Fruit fly (Drosophila melanogaster) whole organism, pupa: ENCODE data around the gene HP1c.

Experiments
- CG10348 ChIP-seq: fragments of 200-800 bp; sonication (Bioruptor generic); IDR thresholded peaks from 2 replicates; pipeline ENCODE4 v1.3.6; 2022; ENCODE audit warnings: missing biosample characterization, missing genetic modification characterization
- CG12605 ChIP-seq: fragments of 200-800 bp; sonication (Bioruptor generic); IDR thresholded peaks from 2 replicates; pipeline ENCODE4 v1.3.6; 2022; ENCODE audit warnings: missing biosample characterization, missing genetic modification characterization
- CG13204 ChIP-seq: fragments of 200-800 bp; sonication (Bioruptor generic); optimal IDR thresholded peaks from 2 replicates; lab custom pipeline; 2018; ENCODE audit warnings: missing biosample characterization, mild to moderate bottlenecking, missing genetic modification characterization, moderate library complexity
- CG14655 ChIP-seq: fragments of 200-800 bp; sonication (Bioruptor generic); optimal IDR thresholded peaks from 3 replicates; lab custom pipeline; 2017; ENCODE audit warnings: mild to moderate bottlenecking, missing biosample characterization, missing genetic modification reagents, missing genetic modification characterization
- CG15710 ChIP-seq: fragments of 200-800 bp; sonication (Bioruptor generic); optimal IDR thresholded peaks from 2 replicates; lab custom pipeline; 2018; ENCODE audit warnings: missing biosample characterization, mild to moderate bottlenecking, missing genetic modification characterization, moderate library complexity
- CG17806 ChIP-seq: fragments of 200-800 bp; sonication (Bioruptor generic); optimal IDR thresholded peaks from 2 replicates; lab custom pipeline; 2018; ENCODE audit warnings: missing biosample characterization, mild to moderate bottlenecking, missing genetic modification characterization, moderate library complexity
- CG32121 ChIP-seq: fragments of 200-800 bp; sonication (Bioruptor generic); IDR thresholded peaks from 2 replicates; pipeline ENCODE4 v1.3.6; 2022; ENCODE audit warnings: missing biosample characterization, missing genetic modification characterization
- CG34367 ChIP-seq: fragments of 200-800 bp; sonication (Bioruptor generic); optimal IDR thresholded peaks from 2 replicates; lab custom pipeline; 2018; ENCODE audit warnings: missing biosample characterization, mild to moderate bottlenecking, missing genetic modification characterization
- CG4496 ChIP-seq: fragments of 200-800 bp; sonication (Bioruptor generic); IDR thresholded peaks from 3 replicates; pipeline ENCODE4 v1.3.6; 2022; ENCODE audit warnings: missing biosample characterization, missing genetic modification characterization
- CG8159 ChIP-seq: fragments of 200-800 bp; sonication (Bioruptor generic); optimal IDR thresholded peaks from 3 replicates; lab custom pipeline; 2018; ENCODE audit warnings: missing biosample characterization, mild to moderate bottlenecking, missing genetic modification characterization, moderate library complexity
- CG8301 ChIP-seq: fragments of 200-800 bp; sonication (Bioruptor generic); optimal IDR thresholded peaks from 2 replicates; lab custom pipeline; 2018; ENCODE audit warnings: missing biosample characterization, mild to moderate bottlenecking, missing genetic modification characterization
- CG9948 ChIP-seq: fragments of 200-800 bp; sonication (Bioruptor generic); optimal IDR thresholded peaks from 2 replicates; lab custom pipeline; 2018; ENCODE audit warnings: missing biosample characterization, mild to moderate bottlenecking, missing genetic modification characterization, moderate library complexity
- D1 ChIP-seq: fragments of 200-800 bp; sonication (Bioruptor generic); optimal IDR thresholded peaks from 2 replicates; lab custom pipeline; 2018; ENCODE audit warnings: missing biosample characterization, mild to moderate bottlenecking, missing genetic modification characterization, moderate library complexity
- EcR ChIP-seq: fragments of 200-800 bp; sonication (Bioruptor generic); optimal IDR thresholded peaks from 3 replicates; lab custom pipeline; 2019; ENCODE audit warnings: missing biosample characterization, missing genetic modification characterization, mild to moderate bottlenecking, moderate library complexity, missing genetic modification reagents
- Ets98B ChIP-seq: fragments of 200-800 bp; sonication (Bioruptor generic); IDR thresholded peaks from 2 replicates; pipeline ENCODE4 v1.3.6; 2022; ENCODE audit warnings: missing biosample characterization, missing genetic modification characterization
- Pif1A ChIP-seq: fragments of 200-800 bp; sonication (Bioruptor generic); optimal IDR thresholded peaks from 3 replicates; lab custom pipeline; 2016; ENCODE audit warnings: missing biosample characterization, missing genetic modification characterization
- Pif1B ChIP-seq: fragments of 200-800 bp; sonication (Bioruptor generic); optimal IDR thresholded peaks from 3 replicates; lab custom pipeline; 2016; ENCODE audit warnings: missing biosample characterization, missing genetic modification characterization
- Snoo ChIP-seq: fragments of 200-800 bp; sonication (Bioruptor generic); optimal IDR thresholded peaks from 3 replicates; lab custom pipeline; 2017; ENCODE audit warnings: missing biosample characterization, mild to moderate bottlenecking, missing genetic modification characterization, inconsistent platforms
- fd96Ca ChIP-seq: fragments of 200-800 bp; sonication (Bioruptor generic); IDR thresholded peaks from 3 replicates; pipeline ENCODE4 v1.3.6; 2022; ENCODE audit warnings: missing biosample characterization, missing genetic modification characterization
- gl ChIP-seq: fragments of 200-800 bp; sonication (Bioruptor generic); optimal IDR thresholded peaks from 2 replicates; lab custom pipeline; 2018; ENCODE audit warnings: missing biosample characterization, mild to moderate bottlenecking, missing genetic modification characterization
- rn ChIP-seq: fragments of 200-800 bp; sonication (Bioruptor generic); IDR thresholded peaks from 2 replicates; pipeline ENCODE4 v1.3.6; 2022; ENCODE audit warnings: missing biosample characterization, missing genetic modification characterization

HP1c gene

dm6 chr3R:22740930-22741329 lies 4.5 kb upstream of the HP1c start, which contains the start of the genes Dcr-1 and CG6985:
Gene Dcr-1 (minus strand): TSS chr3R:22741091.
Gene CG6985 (plus strand): TSS chr3R:22741150.
- TF ChIP-seq EcR (GFP tag; lab: Kevin White, UChicago) (no peak), CG14655 (GFP tag; lab: Kevin White, UChicago) (no peak), CG17806 (no peak), CG32121 (no peak), Pif1B (GFP tag; lab: Kevin White, UChicago) (no peak), Snoo (tag; lab: Kevin White, UChicago) (no peak), CG10348 (no peak), fd96Ca (GFP tag; lab: Robert Waterston, UW) (no peak), CG8159 (tag; lab: Kevin White, UChicago) (no peak), CG34367 (tag; lab: Kevin White, UChicago) (no peak), CG4496 (GFP tag; lab: Robert Waterston, UW) (no peak), CG8301 (tag; lab: Kevin White, UChicago) (no peak)
- TF ChIP-seq, all 21 proteins: peak for 0

- TF ChIP-seq CG17806 (no peak), EcR (GFP tag; lab: Kevin White, UChicago) (no peak), CG14655 (GFP tag; lab: Kevin White, UChicago) (no peak)
- TF ChIP-seq, all 21 proteins: peak for 0
Measured at dm6 chr3R:22747423-22748090, 2.1 kb downstream of the HP1c start, which contains the start of gene CG17141. Gene CG17141 (minus strand): TSS chr3R:22747599.

dm6 chr3R:22748956-22749355 lies 3.5 kb downstream of the HP1c start, which contains the start of gene CG31139:
Gene CG31139 (minus strand): TSS chr3R:22749056.
- TF ChIP-seq CG8301 (tag; lab: Kevin White, UChicago) (no peak), Snoo (tag; lab: Kevin White, UChicago) (no peak), CG34367 (tag; lab: Kevin White, UChicago) (no peak), CG14655 (GFP tag; lab: Kevin White, UChicago) (no peak), CG15710 (tag; lab: Kevin White, UChicago) (no peak), CG4496 (GFP tag; lab: Robert Waterston, UW) (no peak), rn (GFP tag; lab: Robert Waterston, UW) (no peak), CG17806 (no peak)

- TF ChIP-seq gl: no peak
- TF ChIP-seq fd96Ca (GFP tag; lab: Robert Waterston, UW): no peak
- TF ChIP-seq CG14655 (GFP tag; lab: Kevin White, UChicago): no peak
- no peak for TF ChIP-seq CG17806
- no peak for TF ChIP-seq D1
- no peak for TF ChIP-seq CG9948 (tag; lab: Kevin White, UChicago)
- no peak for TF ChIP-seq rn (GFP tag; lab: Robert Waterston, UW)
- no peak for TF ChIP-seq CG4496 (GFP tag; lab: Robert Waterston, UW)
- no peak for TF ChIP-seq CG34367 (tag; lab: Kevin White, UChicago)
- TF ChIP-seq CG15710 (tag; lab: Kevin White, UChicago): no peak
- no peak for TF ChIP-seq CG8301 (tag; lab: Kevin White, UChicago)
- TF ChIP-seq Ets98B (GFP tag; lab: Robert Waterston, UW): no peak
- no peak for TF ChIP-seq CG8159 (tag; lab: Kevin White, UChicago)
- no peak for TF ChIP-seq Pif1B (GFP tag; lab: Kevin White, UChicago)
- TF ChIP-seq Snoo (tag; lab: Kevin White, UChicago): no peak
- no peak for TF ChIP-seq CG12605 (GFP tag; lab: Robert Waterston, UW)
- TF ChIP-seq Pif1A: no peak
- TF ChIP-seq EcR (GFP tag; lab: Kevin White, UChicago): no peak
Measured at dm6 chr3R:22750039-22750438, 4.6 kb downstream of the HP1c start.

dm6 chr3R:22750534-22750947 lies 5.1 kb downstream of the HP1c start, which contains the start of the genes rumi, CG7029 and Usp12-46:
Gene rumi (minus strand): TSS chr3R:22750597.
Gene CG7029 (plus strand): TSS chr3R:22750901.
Gene Usp12-46 (plus strand): TSS chr3R:22750901.
- TF ChIP-seq Pif1A (no peak), D1 (no peak), fd96Ca (GFP tag; lab: Robert Waterston, UW) (peak; percentile 78), CG15710 (tag; lab: Kevin White, UChicago) (peak; percentile 79), CG14655 (GFP tag; lab: Kevin White, UChicago) (no peak), CG32121 (peak; percentile 73; the same call in 1 of the 2 replicates), CG8301 (tag; lab: Kevin White, UChicago) (peak; percentile 70), Pif1B (GFP tag; lab: Kevin White, UChicago) (no peak), CG9948 (tag; lab: Kevin White, UChicago) (peak; percentile 57), CG8159 (tag; lab: Kevin White, UChicago) (peak; percentile 79), CG34367 (tag; lab: Kevin White, UChicago) (peak; percentile 73), CG17806 (peak; percentile 76), EcR (GFP tag; lab: Kevin White, UChicago) (no peak), gl (peak; percentile 32), Snoo (tag; lab: Kevin White, UChicago) (peak; percentile 74), Ets98B (GFP tag; lab: Robert Waterston, UW) (peak; percentile 81), CG4496 (GFP tag; lab: Robert Waterston, UW) (peak; percentile 89), CG10348 (0 out of 2 replicates have a peak, but pooled peaks have one; percentile 17), rn (GFP tag; lab: Robert Waterston, UW) (peak; percentile 31; the same call in 1 of the 2 replicates), CG13204 (no peak), CG12605 (GFP tag; lab: Robert Waterston, UW) (peak; percentile 56)
